Worm (Caenorhabditis elegans) whole organism, L3 larva: ENCODE results near the gene asp-4.
A peak's percentile ranks its signal among the peaks of the same experiment; 100 is the strongest.

Experiments used
- R02D3.7 ChIP-seq: fragments of 150-350 bp; optimal IDR thresholded peaks from 2 replicates; lab custom pipeline; 2014; ENCODE audit warnings: missing biosample characterization, missing genetic modification characterization
- ZK546.5 ChIP-seq: sonication (generic microtip); optimal IDR thresholded peaks from 2 replicates; lab custom pipeline; 2017; ENCODE audit warnings: missing biosample characterization, missing genetic modification characterization
- aly-2 ChIP-seq: fragments of 150-350 bp; optimal IDR thresholded peaks from 2 replicates; lab custom pipeline; 2014; ENCODE audit warnings: missing biosample characterization, missing genetic modification characterization
- ama-1 ChIP-seq: fragments of 150-350 bp; optimal IDR thresholded peaks from 2 replicates; lab custom pipeline; 2018
- ceh-28 ChIP-seq: fragments of 150-350 bp; optimal IDR thresholded peaks from 2 replicates; lab custom pipeline; 2014; ENCODE audit warnings: missing biosample characterization, missing genetic modification reagents, missing genetic modification characterization
- ceh-82 ChIP-seq: fragments of 150-350 bp; optimal IDR thresholded peaks from 2 replicates; lab custom pipeline; 2014; ENCODE audit warnings: missing biosample characterization, missing genetic modification characterization
- daf-12 ChIP-seq: fragments of 150-350 bp; optimal IDR thresholded peaks from 2 replicates; lab custom pipeline; 2014; ENCODE audit warnings: missing biosample characterization, missing genetic modification reagents, missing genetic modification characterization
- egl-27 ChIP-seq: sonication (generic microtip); optimal IDR thresholded peaks from 4 replicates; lab custom pipeline; 2017; ENCODE audit warnings: missing biosample characterization, missing genetic modification reagents, missing genetic modification characterization
- elt-1 ChIP-seq: fragments of 150-350 bp; optimal IDR thresholded peaks from 2 replicates; lab custom pipeline; 2014; ENCODE audit warnings: missing biosample characterization, missing genetic modification characterization
- elt-2 ChIP-seq: sonication (generic microtip); optimal IDR thresholded peaks from 2 replicates; lab custom pipeline; 2016; ENCODE audit warnings: missing genetic modification reagents, mild to moderate bottlenecking, missing genetic modification characterization, missing compliant biosample characterization
- elt-3 ChIP-seq, 3 experiments: fragments of 150-350 bp in 1 of 3; sonication (generic microtip) in 2 of 3; optimal IDR thresholded peaks; 2 replicates in 2 of 3; 4 replicates in 1 of 3; lab custom pipeline; 2014 to 2017; ENCODE audit warnings: missing biosample characterization in 3 of 3, missing genetic modification characterization in 3 of 3
- fkh-10 ChIP-seq: sonication (generic microtip); optimal IDR thresholded peaks from 2 replicates; lab custom pipeline; 2017; ENCODE audit warnings: missing biosample characterization, missing genetic modification reagents, missing genetic modification characterization
- fos-1 ChIP-seq: fragments of 150-350 bp; optimal IDR thresholded peaks from 2 replicates; lab custom pipeline; 2014; ENCODE audit warnings: missing biosample characterization, missing genetic modification characterization
- hmg-11 ChIP-seq: sonication (generic microtip); optimal IDR thresholded peaks from 2 replicates; lab custom pipeline; 2016; ENCODE audit warnings: missing genetic modification characterization, missing compliant biosample characterization
- jun-1 ChIP-seq: fragments of 150-350 bp; optimal IDR thresholded peaks from 2 replicates; lab custom pipeline; 2014; ENCODE audit warnings: missing biosample characterization, missing genetic modification reagents, missing genetic modification characterization
- lin-15B ChIP-seq: fragments of 150-350 bp; optimal IDR thresholded peaks from 2 replicates; lab custom pipeline; 2014; ENCODE audit warnings: missing biosample characterization, missing genetic modification characterization
- lin-39 ChIP-seq: fragments of 150-350 bp; optimal IDR thresholded peaks from 2 replicates; lab custom pipeline; 2018; ENCODE audit warnings: missing biosample characterization, missing genetic modification reagents, missing genetic modification characterization
- lsy-12 ChIP-seq: sonication (generic microtip); optimal IDR thresholded peaks from 2 replicates; lab custom pipeline; 2016; ENCODE audit warnings: mild to moderate bottlenecking, missing genetic modification characterization, missing compliant biosample characterization
- mdl-1 ChIP-seq: fragments of 150-350 bp; optimal IDR thresholded peaks from 2 replicates; lab custom pipeline; 2014; ENCODE audit warnings: missing biosample characterization, missing genetic modification characterization
- mml-1 ChIP-seq: fragments of 150-350 bp; sonication (generic microtip); optimal IDR thresholded peaks from 3 replicates; lab custom pipeline; 2014; ENCODE audit warnings: missing biosample characterization, missing genetic modification characterization
- nfya-1 ChIP-seq: sonication (generic microtip); optimal IDR thresholded peaks from 2 replicates; lab custom pipeline; 2017; ENCODE audit warnings: missing genetic modification characterization, mild to moderate bottlenecking, missing compliant biosample characterization, antibody characterized with exemption, moderate library complexity; ENCODE audit not compliant: insufficient read depth
- nhr-12 ChIP-seq: fragments of 150-350 bp; optimal IDR thresholded peaks from 2 replicates; lab custom pipeline; 2014; ENCODE audit warnings: missing biosample characterization, missing genetic modification characterization
- nhr-237 ChIP-seq: fragments of 150-350 bp; optimal IDR thresholded peaks from 2 replicates; lab custom pipeline; 2014; ENCODE audit warnings: missing biosample characterization, missing genetic modification characterization
- nhr-25 ChIP-seq: sonication (generic microtip); optimal IDR thresholded peaks from 2 replicates; lab custom pipeline; 2017; ENCODE audit warnings: missing biosample characterization, missing genetic modification characterization
- nhr-28 ChIP-seq: fragments of 150-350 bp; optimal IDR thresholded peaks from 2 replicates; lab custom pipeline; 2014; ENCODE audit warnings: missing biosample characterization, missing genetic modification characterization
- nhr-67 ChIP-seq: fragments of 150-350 bp; optimal IDR thresholded peaks from 2 replicates; lab custom pipeline; 2014; ENCODE audit warnings: missing biosample characterization, missing genetic modification characterization
- nhr-76 ChIP-seq: fragments of 150-350 bp; sonication (generic microtip); optimal IDR thresholded peaks from 5 replicates; lab custom pipeline; 2014; ENCODE audit warnings: missing biosample characterization, missing genetic modification characterization
- nhr-77 ChIP-seq: fragments of 150-350 bp; optimal IDR thresholded peaks from 2 replicates; lab custom pipeline; 2014; ENCODE audit warnings: missing biosample characterization, missing genetic modification characterization
- pha-4 ChIP-seq: fragments of 150-350 bp; optimal IDR thresholded peaks from 2 replicates; lab custom pipeline; 2014; ENCODE audit warnings: missing biosample characterization, missing genetic modification reagents, missing genetic modification characterization
- pqm-1 ChIP-seq: fragments of 150-350 bp; optimal IDR thresholded peaks from 2 replicates; lab custom pipeline; 2017; ENCODE audit warnings: missing biosample characterization, missing genetic modification characterization, inconsistent platforms
- sea-2 ChIP-seq: fragments of 150-350 bp; sonication (generic microtip); optimal IDR thresholded peaks from 4 replicates; lab custom pipeline; 2014; ENCODE audit warnings: missing biosample characterization, missing genetic modification reagents, missing genetic modification characterization
- skn-1 ChIP-seq: fragments of 150-350 bp; optimal IDR thresholded peaks from 2 replicates; lab custom pipeline; 2014; ENCODE audit warnings: missing biosample characterization, missing genetic modification characterization
- snpc-4 ChIP-seq: fragments of 150-350 bp; optimal IDR thresholded peaks from 2 replicates; lab custom pipeline; 2014; ENCODE audit warnings: missing biosample characterization, missing genetic modification characterization
- unc-39 ChIP-seq: sonication (generic microtip); optimal IDR thresholded peaks from 4 replicates; lab custom pipeline; 2017; ENCODE audit warnings: missing biosample characterization, missing genetic modification characterization
- unc-62 ChIP-seq: fragments of 150-350 bp; sonication (generic microtip); optimal IDR thresholded peaks from 4 replicates; lab custom pipeline; 2014; ENCODE audit warnings: missing biosample characterization, missing genetic modification reagents, missing genetic modification characterization
- ztf-11 ChIP-seq: fragments of 150-350 bp; optimal IDR thresholded peaks from 2 replicates; lab custom pipeline; 2014; ENCODE audit warnings: missing biosample characterization, missing genetic modification characterization

asp-4 gene

ce11 chrX:13225111-13225905 lies 4.0 kb upstream of the asp-4 start:
- peak; percentile 32 for TF ChIP-seq hmg-11 (tag; lab: Kevin White, UChicago)
- no peak for TF ChIP-seq aly-2 (tag; lab: Kevin White, UChicago)
- TF ChIP-seq pha-4: peak; percentile 41
- no peak for TF ChIP-seq mml-1
- no peak for TF ChIP-seq nhr-76
- peak; percentile 7 for TF ChIP-seq jun-1 (tag; lab: Kevin White, UChicago)
- TF ChIP-seq fos-1 (tag; lab: Kevin White, UChicago): no peak
- peak; percentile 37 for TF ChIP-seq nfya-1 (tag; lab: Kevin White, UChicago)
- no peak for TF ChIP-seq lsy-12 (tag; lab: Kevin White, UChicago)
- no peak for TF ChIP-seq ceh-82
- TF ChIP-seq ceh-28 (tag; lab: Kevin White, UChicago): peak; percentile 3
- peak; percentile 8 for TF ChIP-seq snpc-4 (tag; lab: Kevin White, UChicago)
- peak; percentile 73 for TF ChIP-seq elt-2 (tag; lab: Kevin White, UChicago)
- TF ChIP-seq lin-39 (tag; lab: Kevin White, UChicago): peak; percentile 39
- TF ChIP-seq pqm-1 (tag; lab: Kevin White, UChicago): peak; percentile 22

ce11 chrX:13224608-13225007 lies 3.3 kb upstream of the asp-4 start, which contains the start of gene skr-19:
Gene skr-19 (minus strand): TSS chrX:13224708.
- TF ChIP-seq nhr-25 (tag; lab: Kevin White, UChicago): no peak

DNA sequence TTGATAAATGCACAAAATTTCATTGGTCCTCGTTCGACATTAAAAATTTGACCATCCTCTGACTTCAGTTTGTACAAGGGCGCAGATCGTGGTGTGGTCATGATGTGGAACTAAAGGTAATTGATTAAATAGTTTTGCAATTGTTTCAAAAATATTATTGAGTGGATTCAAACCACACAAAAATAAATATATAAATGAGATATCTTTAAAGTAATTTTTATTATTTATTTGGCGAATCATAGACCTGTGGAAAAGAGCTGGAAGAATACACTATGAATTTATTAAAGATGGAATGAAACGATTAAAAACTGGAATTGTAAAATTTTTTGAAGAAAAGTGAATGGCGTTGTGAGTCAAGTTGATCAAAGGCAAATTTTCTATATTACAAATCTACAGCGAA lies 2.2 kb upstream of the asp-4 start, which contains the start of gene skr-20:
skr-20 (minus strand) TSS at position 101 of the 400 bp plus-strand sequence.
- TF ChIP-seq hmg-11 (tag; lab: Kevin White, UChicago) (no peak), elt-2 (tag; lab: Kevin White, UChicago) (no peak), fkh-10 (no peak), snpc-4 (tag; lab: Kevin White, UChicago) (no peak), elt-3 (tag; optimal IDR thresholded peaks at IDR 0.05; lab: Kevin White, UChicago) (no peak), fos-1 (tag; lab: Kevin White, UChicago) (no peak), daf-12 (tag; lab: Kevin White, UChicago) (no peak), unc-62 (GFP tag; lab: Kevin White, UChicago) (no peak), lin-39 (tag; lab: Kevin White, UChicago) (no peak), R02D3.7 (no peak), mdl-1 (tag; lab: Kevin White, UChicago) (no peak), ztf-11 (no peak), ZK546.5 (tag; lab: Kevin White, UChicago) (no peak), nhr-12 (no peak), mml-1 (no peak), egl-27 (tag; lab: Kevin White, UChicago) (no peak)

DNA sequence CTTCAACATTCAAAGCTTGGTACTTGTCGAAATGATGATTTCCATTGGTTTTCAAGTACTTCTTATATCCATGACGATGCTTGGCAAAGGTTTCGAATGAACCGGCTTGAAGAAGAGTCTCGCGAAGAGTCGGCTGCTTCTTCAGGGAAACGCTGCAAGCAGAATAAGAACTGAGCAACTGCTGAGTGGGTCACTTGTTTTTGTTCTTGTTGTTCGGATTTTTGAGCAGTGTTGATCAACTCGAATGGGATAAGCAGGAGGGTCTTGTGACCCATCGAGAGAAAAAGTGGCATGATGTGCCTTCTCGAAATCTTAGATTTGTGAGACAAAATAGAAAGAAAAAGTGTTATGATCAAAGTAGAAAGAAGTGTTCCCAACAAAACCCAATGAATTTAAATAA lies 653 bp downstream of the asp-4 start:
- no peak for TF ChIP-seq elt-3 (tag; optimal IDR thresholded peaks at IDR 0.05; lab: Kevin White, UChicago)
- TF ChIP-seq nhr-67: no peak
- TF ChIP-seq skn-1: no peak
- TF ChIP-seq ZK546.5 (tag; lab: Kevin White, UChicago): no peak
- TF ChIP-seq lin-39 (tag; lab: Kevin White, UChicago): peak; percentile 24
- TF ChIP-seq unc-62 (GFP tag; lab: Kevin White, UChicago): no peak
- TF ChIP-seq ceh-28 (tag; lab: Kevin White, UChicago): no peak
- TF ChIP-seq ztf-11: no peak
- TF ChIP-seq nhr-28 (tag; lab: Kevin White, UChicago): no peak
- TF ChIP-seq unc-39 (tag; lab: Kevin White, UChicago): no peak
- no peak for TF ChIP-seq egl-27 (tag; lab: Kevin White, UChicago)
- peak; percentile 37 for TF ChIP-seq snpc-4 (tag; lab: Kevin White, UChicago)
- no peak for TF ChIP-seq ama-1
- no peak for TF ChIP-seq sea-2 (GFP tag; lab: Kevin White, UChicago)
- TF ChIP-seq nhr-77 (tag; lab: Kevin White, UChicago): no peak
- no peak for TF ChIP-seq lin-15B (tag; lab: Kevin White, UChicago)
- TF ChIP-seq nhr-237 (tag; lab: Kevin White, UChicago): no peak
- no peak for TF ChIP-seq nhr-76
- TF ChIP-seq nfya-1 (tag; lab: Kevin White, UChicago): peak; percentile 20
- no peak for TF ChIP-seq elt-1 (tag; lab: Kevin White, UChicago)
- TF ChIP-seq, all 47 proteins: peak for 3
